ENCODE assay signal across 2 fruit fly cellular contexts in the genomic region with DNA sequence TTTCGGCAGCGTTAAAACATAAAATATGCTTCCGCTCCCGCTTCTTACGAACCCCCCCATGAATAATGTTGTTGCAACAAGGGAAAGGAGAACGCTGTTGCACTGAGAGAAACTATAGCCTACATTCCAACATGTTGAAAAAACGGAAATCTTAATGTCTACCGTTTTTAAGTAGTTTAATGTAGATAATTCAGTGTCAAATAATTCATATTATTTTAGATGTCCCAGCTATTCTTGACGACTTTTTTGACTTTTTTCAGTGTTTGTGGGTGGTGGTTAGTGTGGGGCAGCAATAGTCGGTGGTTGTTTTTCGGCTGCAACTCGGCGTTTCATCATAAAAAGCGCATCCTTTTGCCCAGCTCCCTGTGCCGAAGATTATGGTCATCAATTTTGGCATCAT.
A peak's percentile ranks its signal among the peaks of the same experiment; 100 is the strongest.
TF ChIP-seq lines count a peak whose summit lies in the region.

No protein-coding gene starts in this region.

TF ChIP-seq in whole organism, embryonic, 481 proteins besides CTCF, POLR2A, EP300 and RAD21 (continued from another document and continues in another):
- TF ChIP-seq Hmx (GFP tag; optimal IDR thresholded peaks at IDR 0.05; lab: Kevin White, UChicago), result no peak
- TF ChIP-seq E2f1 (GFP tag; IDR thresholded peaks at IDR 0.05; lab: Robert Waterston, UW), result 0 out of 2 replicates have a peak, but pooled peaks have one; percentile 7
- TF ChIP-seq dimm (GFP tag; IDR thresholded peaks at IDR 0.05; lab: Robert Waterston, UW), result no peak
- peak; percentile 24 for TF ChIP-seq Six4 (GFP tag; optimal IDR thresholded peaks at IDR 0.05; lab: Kevin White, UChicago)
- no peak for TF ChIP-seq CG18764 (GFP tag; optimal IDR thresholded peaks at IDR 0.05; lab: Kevin White, UChicago)
- peak; percentile 61 for TF ChIP-seq CG14710 (tag; optimal IDR thresholded peaks at IDR 0.05; lab: Kevin White, UChicago)
- no peak for TF ChIP-seq Lhr (GFP tag; optimal IDR thresholded peaks at IDR 0.05; lab: Kevin White, UChicago)
- TF ChIP-seq CG9437 (GFP tag; optimal IDR thresholded peaks at IDR 0.05; lab: Kevin White, UChicago), result peak; percentile 13
- TF ChIP-seq ara (GFP tag; IDR thresholded peaks at IDR 0.05; lab: Robert Waterston, UW), result peak; percentile 56; the same call in 1 of the 2 replicates
- TF ChIP-seq kah (GFP tag; optimal IDR thresholded peaks at IDR 0.05; lab: Kevin White, UChicago), result peak; percentile 24
- TF ChIP-seq dpn (GFP tag; optimal IDR thresholded peaks at IDR 0.05; lab: Kevin White, UChicago), result peak; percentile 37 to 45
- TF ChIP-seq BEAF-32 (GFP tag; optimal IDR thresholded peaks at IDR 0.05; lab: Kevin White, UChicago), result no peak
- TF ChIP-seq ewg (GFP tag; optimal IDR thresholded peaks at IDR 0.05; lab: Kevin White, UChicago), result peak; percentile 39
- 0 out of 3 replicates have a peak, but pooled peaks have one; percentile 62 for TF ChIP-seq otp (GFP tag; IDR thresholded peaks at IDR 0.05; lab: Robert Waterston, UW)
- TF ChIP-seq bigmax (GFP tag; optimal IDR thresholded peaks at IDR 0.05; lab: Kevin White, UChicago), result no peak
- TF ChIP-seq Abd-B (GFP tag; optimal IDR thresholded peaks at IDR 0.05; lab: Kevin White, UChicago), result peak; percentile 20
- no peak for TF ChIP-seq ac (GFP tag; optimal IDR thresholded peaks at IDR 0.05; lab: Kevin White, UChicago)
- no peak for TF ChIP-seq CG14014 (GFP tag; IDR thresholded peaks at IDR 0.05; lab: Robert Waterston, UW)
- TF ChIP-seq Bteb2 (GFP tag; optimal IDR thresholded peaks at IDR 0.05; lab: Kevin White, UChicago), result no peak
- TF ChIP-seq exex (tag; optimal IDR thresholded peaks at IDR 0.05; lab: Kevin White, UChicago), result no peak
- TF ChIP-seq Sin3A (optimal IDR thresholded peaks at IDR 0.05; lab: Kevin White, UChicago), result no peak
- no peak for TF ChIP-seq CG6654 (GFP tag; optimal IDR thresholded peaks at IDR 0.05; lab: Kevin White, UChicago)
- TF ChIP-seq usp (GFP tag; optimal IDR thresholded peaks at IDR 0.05; lab: Kevin White, UChicago), result no peak
- TF ChIP-seq pnt (GFP tag; optimal IDR thresholded peaks at IDR 0.05; lab: Kevin White, UChicago), result peak; percentile 44
- TF ChIP-seq emc (GFP tag; optimal IDR thresholded peaks at IDR 0.05; lab: Kevin White, UChicago), result peak; percentile 25
- no peak for TF ChIP-seq CG10543 (GFP tag; optimal IDR thresholded peaks at IDR 0.05; lab: Kevin White, UChicago)
- 0 out of 3 replicates have a peak, but pooled peaks have one; percentile 15 for TF ChIP-seq gce (GFP tag; IDR thresholded peaks at IDR 0.05; lab: Robert Waterston, UW)
- TF ChIP-seq CG11093 (GFP tag; IDR thresholded peaks at IDR 0.05; lab: Robert Waterston, UW), result no peak; the same call in 2 of the 3 replicates
- no peak for TF ChIP-seq lbe (GFP tag; optimal IDR thresholded peaks at IDR 0.05; lab: Kevin White, UChicago)
- TF ChIP-seq tgo (GFP tag; IDR thresholded peaks at IDR 0.05; lab: Robert Waterston, UW), result peak; percentile 40; the same call in 1 of the 3 replicates
- TF ChIP-seq CG18476 (GFP tag; optimal IDR thresholded peaks at IDR 0.05; lab: Kevin White, UChicago), result no peak
- no peak for TF ChIP-seq fd3F (GFP tag; optimal IDR thresholded peaks at IDR 0.05; lab: Kevin White, UChicago)
- TF ChIP-seq CG3838 (GFP tag; optimal IDR thresholded peaks at IDR 0.05; lab: Kevin White, UChicago), result no peak
- no peak for TF ChIP-seq CHES-1-like (GFP tag; optimal IDR thresholded peaks at IDR 0.05; lab: Kevin White, UChicago)
- TF ChIP-seq gcm2 (GFP tag; optimal IDR thresholded peaks at IDR 0.05; lab: Kevin White, UChicago), result no peak
- TF ChIP-seq CG30403 (GFP tag; optimal IDR thresholded peaks at IDR 0.05; lab: Kevin White, UChicago), result peak; percentile 56
- TF ChIP-seq tap (tag; optimal IDR thresholded peaks at IDR 0.05; lab: Kevin White, UChicago), result peak; percentile 34
- no peak for TF ChIP-seq trh (GFP tag; optimal IDR thresholded peaks at IDR 0.05; lab: Kevin White, UChicago)
- TF ChIP-seq CG15011 (GFP tag; optimal IDR thresholded peaks at IDR 0.05; lab: Kevin White, UChicago), result no peak
- peak; percentile 60 for TF ChIP-seq CG8924 (tag; optimal IDR thresholded peaks at IDR 0.05; lab: Kevin White, UChicago)
- 0 out of 2 replicates have a peak, but pooled peaks have one; percentile 18 for TF ChIP-seq CG5953 (GFP tag; IDR thresholded peaks at IDR 0.05; lab: Robert Waterston, UW)
- TF ChIP-seq Fer3 (tag; optimal IDR thresholded peaks at IDR 0.05; lab: Kevin White, UChicago), result no peak
- TF ChIP-seq CG4707 (GFP tag; optimal IDR thresholded peaks at IDR 0.05; lab: Kevin White, UChicago), result peak; percentile 47
- peak; percentile 64 for TF ChIP-seq az2 (GFP tag; optimal IDR thresholded peaks at IDR 0.05; lab: Kevin White, UChicago)
- no peak for TF ChIP-seq sr (GFP tag; IDR thresholded peaks at IDR 0.05; lab: Robert Waterston, UW)
- no peak for TF ChIP-seq Meics (GFP tag; optimal IDR thresholded peaks at IDR 0.05; lab: Kevin White, UChicago)
- no peak for TF ChIP-seq Stat92E (GFP tag; optimal IDR thresholded peaks at IDR 0.05; lab: Kevin White, UChicago)
- 0 out of 3 replicates have a peak, but pooled peaks have one; percentile 52 for TF ChIP-seq dysf (GFP tag; IDR thresholded peaks at IDR 0.05; lab: Robert Waterston, UW)
- peak; percentile 61 for TF ChIP-seq Hr3 (GFP tag; optimal IDR thresholded peaks at IDR 0.05; lab: Kevin White, UChicago)
- TF ChIP-seq ato (GFP tag; IDR thresholded peaks at IDR 0.05; lab: Robert Waterston, UW; ENCODE audit: partially characterized antibody), result no peak
- peak; percentile 58 for TF ChIP-seq nerfin-1 (tag; optimal IDR thresholded peaks at IDR 0.05; lab: Kevin White, UChicago)
- peak; percentile 30 for TF ChIP-seq wek (GFP tag; optimal IDR thresholded peaks at IDR 0.05; lab: Kevin White, UChicago)
- TF ChIP-seq abd-A (tag; optimal IDR thresholded peaks at IDR 0.05; lab: Kevin White, UChicago), result no peak
- no peak for TF ChIP-seq zen2 (GFP tag; IDR thresholded peaks at IDR 0.05; lab: Robert Waterston, UW; ENCODE audit: partially characterized antibody)
- TF ChIP-seq Vsx1 (GFP tag; optimal IDR thresholded peaks at IDR 0.05; lab: Kevin White, UChicago), result no peak
- TF ChIP-seq croc (GFP tag; conservative IDR thresholded peaks at IDR 0.05; lab: Robert Waterston, UW), result peak; percentile 59; the same call in 2 of the 3 replicates
- TF ChIP-seq CG4854 (GFP tag; optimal IDR thresholded peaks at IDR 0.05; lab: Kevin White, UChicago), result peak; percentile 13
- TF ChIP-seq CG10147 (GFP tag; optimal IDR thresholded peaks at IDR 0.05; lab: Kevin White, UChicago), result peak; percentile 6
- peak; percentile 23 for TF ChIP-seq CG30431 (GFP tag; optimal IDR thresholded peaks at IDR 0.05; lab: Kevin White, UChicago)
- TF ChIP-seq eve (GFP tag; optimal IDR thresholded peaks at IDR 0.05; lab: Kevin White, UChicago), result peak in 1 of 2 experiments; percentile 66
- no peak for TF ChIP-seq CG10959 (GFP tag; IDR thresholded peaks at IDR 0.05; lab: Robert Waterston, UW)
- no peak for TF ChIP-seq ind (GFP tag; optimal IDR thresholded peaks at IDR 0.05; lab: Kevin White, UChicago)
- peak; percentile 55 for TF ChIP-seq tin (GFP tag; optimal IDR thresholded peaks at IDR 0.05; lab: Kevin White, UChicago)

TF ChIP-seq in whole organism, prepupa, 60 proteins besides CTCF, POLR2A, EP300 and RAD21 (continued from another document):
- no peak for TF ChIP-seq CG6854 (GFP tag; optimal IDR thresholded peaks at IDR 0.05; lab: Kevin White, UChicago)
- no peak for TF ChIP-seq Hr4 (GFP tag; optimal IDR thresholded peaks at IDR 0.05; lab: Kevin White, UChicago)
- TF ChIP-seq Gug (GFP tag; IDR thresholded peaks at IDR 0.05; lab: Robert Waterston, UW), result no peak
- peak; percentile 59 for TF ChIP-seq CG34406 (GFP tag; optimal IDR thresholded peaks at IDR 0.05; lab: Kevin White, UChicago)
- TF ChIP-seq dac (GFP tag; optimal IDR thresholded peaks at IDR 0.05; lab: Kevin White, UChicago), result no peak
- no peak for TF ChIP-seq CG4318 (GFP tag; optimal IDR thresholded peaks at IDR 0.05; lab: Kevin White, UChicago)
- TF ChIP-seq vri (GFP tag; optimal IDR thresholded peaks at IDR 0.05; lab: Kevin White, UChicago), result peak; percentile 17
- peak; percentile 74 for TF ChIP-seq Met (GFP tag; optimal IDR thresholded peaks at IDR 0.05; lab: Kevin White, UChicago)
- peak; percentile 15; the same call in 1 of the 2 replicates for TF ChIP-seq CG15336 (GFP tag; IDR thresholded peaks at IDR 0.05; lab: Robert Waterston, UW)
- peak; percentile 10 for TF ChIP-seq CG11902 (GFP tag; optimal IDR thresholded peaks at IDR 0.05; lab: Kevin White, UChicago)
- TF ChIP-seq spab (GFP tag; optimal IDR thresholded peaks at IDR 0.05; lab: Kevin White, UChicago), result no peak
- TF ChIP-seq Eip93F (GFP tag; optimal IDR thresholded peaks at IDR 0.05; lab: Kevin White, UChicago), result no peak
- no peak for TF ChIP-seq Hr38 (GFP tag; optimal IDR thresholded peaks at IDR 0.05; lab: Kevin White, UChicago)
- TF ChIP-seq CG10631 (GFP tag; optimal IDR thresholded peaks at IDR 0.05; lab: Kevin White, UChicago), result peak; percentile 14
- TF ChIP-seq Sox102F (GFP tag; optimal IDR thresholded peaks at IDR 0.05; lab: Kevin White, UChicago), result peak; percentile 78
- TF ChIP-seq CG31627 (GFP tag; optimal IDR thresholded peaks at IDR 0.05; lab: Kevin White, UChicago), result peak; percentile 67
- TF ChIP-seq esn (GFP tag; optimal IDR thresholded peaks at IDR 0.05; lab: Kevin White, UChicago), result peak; percentile 83
- TF ChIP-seq pdm3 (GFP tag; optimal IDR thresholded peaks at IDR 0.05; lab: Kevin White, UChicago), result peak; percentile 47
- no peak for TF ChIP-seq CG8119 (GFP tag; IDR thresholded peaks at IDR 0.05; lab: Robert Waterston, UW)
- peak; percentile 47 for TF ChIP-seq CG6792 (GFP tag; optimal IDR thresholded peaks at IDR 0.05; lab: Kevin White, UChicago)
- peak; percentile 57 for TF ChIP-seq Ets21C (GFP tag; optimal IDR thresholded peaks at IDR 0.05; lab: Kevin White, UChicago)
- peak; percentile 26 for TF ChIP-seq Eip75B (GFP tag; optimal IDR thresholded peaks at IDR 0.05; lab: Kevin White, UChicago)
- TF ChIP-seq salr (GFP tag; optimal IDR thresholded peaks at IDR 0.05; lab: Kevin White, UChicago), result no peak
- TF ChIP-seq lz (GFP tag; optimal IDR thresholded peaks at IDR 0.05; lab: Kevin White, UChicago), result peak; percentile 76
- TF ChIP-seq net (GFP tag; optimal IDR thresholded peaks at IDR 0.05; lab: Kevin White, UChicago), result no peak
- TF ChIP-seq ss (GFP tag; optimal IDR thresholded peaks at IDR 0.05; lab: Kevin White, UChicago), result no peak
- no peak for TF ChIP-seq Blimp-1 (GFP tag; optimal IDR thresholded peaks at IDR 0.05; lab: Kevin White, UChicago)
- TF ChIP-seq topi (GFP tag; optimal IDR thresholded peaks at IDR 0.05; lab: Kevin White, UChicago), result peak; percentile 73
- peak; percentile 12 for TF ChIP-seq Ets96B (tag; optimal IDR thresholded peaks at IDR 0.05; lab: Kevin White, UChicago)
- TF ChIP-seq cyc (GFP tag; optimal IDR thresholded peaks at IDR 0.05; lab: Kevin White, UChicago), result peak; percentile 72
- TF ChIP-seq fd59A (GFP tag; optimal IDR thresholded peaks at IDR 0.05; lab: Kevin White, UChicago), result no peak
- no peak for TF ChIP-seq CG7368 (GFP tag; optimal IDR thresholded peaks at IDR 0.05; lab: Kevin White, UChicago)
- TF ChIP-seq CG11762 (GFP tag; optimal IDR thresholded peaks at IDR 0.05; lab: Kevin White, UChicago; ENCODE audit: insufficient read depth), result no peak
- no peak for TF ChIP-seq CG6276 (GFP tag; optimal IDR thresholded peaks at IDR 0.05; lab: Kevin White, UChicago)
- TF ChIP-seq Sox15 (GFP tag; optimal IDR thresholded peaks at IDR 0.05; lab: Kevin White, UChicago), result peak; percentile 13
- no peak for TF ChIP-seq dsx (GFP tag; optimal IDR thresholded peaks at IDR 0.05; lab: Kevin White, UChicago; ENCODE audit: poor library complexity, severe bottlenecking)
